Fruit fly (Drosophila melanogaster) whole organism, wandering third instar larva: ENCODE data around the gene CG32365.
A peak's percentile ranks its signal among the peaks of the same experiment; 100 is the strongest.

ENCODE experiments used
- CG32264 ChIP-seq: fragments of 200-800 bp; sonication (Bioruptor generic); optimal IDR thresholded peaks from 2 replicates; lab custom pipeline; 2016; ENCODE audit warnings: missing biosample characterization, missing genetic modification characterization
- CrebA ChIP-seq: fragments of 200-800 bp; sonication (Bioruptor generic); optimal IDR thresholded peaks from 2 replicates; lab custom pipeline; 2016; ENCODE audit warnings: missing biosample characterization, mild to moderate bottlenecking, missing genetic modification characterization, borderline replicate concordance
- Dfd ChIP-seq: fragments of >200 bp; optimal IDR thresholded peaks from 2 replicates; lab custom pipeline; 2017; ENCODE audit warnings: missing biosample characterization, missing genetic modification characterization
- Dif ChIP-seq: fragments of 200-275, 200-300 bp; sonication (Bioruptor generic); optimal IDR thresholded peaks from 2 replicates; lab custom pipeline; 2018; ENCODE audit warnings: missing biosample characterization, missing genetic modification characterization; ENCODE audit not compliant: partially characterized antibody
- GATAd ChIP-seq: sonication (Bioruptor generic); optimal IDR thresholded peaks from 2 replicates; lab custom pipeline; 2016; ENCODE audit warnings: missing biosample characterization, missing genetic modification characterization
- HLH106 ChIP-seq: fragments of 200-800 bp; optimal IDR thresholded peaks from 3 replicates; lab custom pipeline; 2019; ENCODE audit warnings: missing biosample characterization, mild to moderate bottlenecking, missing genetic modification characterization, moderate library complexity
- Hnf4 ChIP-seq: fragments of 200-800 bp; sonication (Bioruptor generic); optimal IDR thresholded peaks from 2 replicates; lab custom pipeline; 2016; ENCODE audit warnings: missing biosample characterization, mild to moderate bottlenecking, missing genetic modification characterization
- Hr78 ChIP-seq: fragments of >200 bp; optimal IDR thresholded peaks from 2 replicates; lab custom pipeline; 2017; ENCODE audit warnings: missing biosample characterization, missing genetic modification characterization
- Hr83 ChIP-seq: fragments of 200-300 bp; sonication (Bioruptor generic); optimal IDR thresholded peaks from 2 replicates; lab custom pipeline; 2016; ENCODE audit warnings: missing biosample characterization, mild to moderate bottlenecking, missing genetic modification characterization, moderate library complexity; ENCODE audit not compliant: poor library complexity, severe bottlenecking
- Mio ChIP-seq: sonication (Bioruptor generic); optimal IDR thresholded peaks from 2 replicates; lab custom pipeline; 2016; ENCODE audit warnings: missing biosample characterization, missing genetic modification characterization
- Myc ChIP-seq: fragments of >200 bp; optimal IDR thresholded peaks from 2 replicates; lab custom pipeline; 2017
- N ChIP-seq: fragments of >200 bp; optimal IDR thresholded peaks from 2 replicates; lab custom pipeline; 2018; ENCODE audit warnings: missing biosample characterization, missing external identifiers, missing genetic modification characterization
- OdsH ChIP-seq: fragments of 200-800 bp; sonication (Bioruptor generic); optimal IDR thresholded peaks from 2 replicates; lab custom pipeline; 2016; ENCODE audit warnings: missing biosample characterization, mild to moderate bottlenecking, missing genetic modification characterization
- Rel ChIP-seq, 2 experiments: fragments of 200-800 bp; sonication (Bioruptor generic) in 1 of 2; optimal IDR thresholded peaks; 2 replicates in 1 of 2; 3 replicates in 1 of 2; lab custom pipeline; 2016 to 2019; ENCODE audit warnings: mild to moderate bottlenecking in 2 of 2, missing biosample characterization in 2 of 2, missing genetic modification characterization in 2 of 2, moderate library complexity in 1 of 2
- Sp1 ChIP-seq: fragments of 200-800 bp; sonication (Bioruptor generic); optimal IDR thresholded peaks from 3 replicates; lab custom pipeline; 2019; ENCODE audit warnings: missing biosample characterization, mild to moderate bottlenecking, missing genetic modification characterization, moderate library complexity
- Vsx2 ChIP-seq: fragments of 200-300, 225-300 bp; sonication (Bioruptor generic); optimal IDR thresholded peaks from 2 replicates; lab custom pipeline; 2018; ENCODE audit warnings: missing biosample characterization, missing genetic modification characterization; ENCODE audit not compliant: partially characterized antibody
- brk ChIP-seq: fragments of 200-800 bp; sonication (Bioruptor generic); optimal IDR thresholded peaks from 2 replicates; lab custom pipeline; 2016; ENCODE audit warnings: missing biosample characterization, mild to moderate bottlenecking, missing genetic modification characterization
- dmrt93B ChIP-seq: fragments of 200-800 bp; sonication (Bioruptor generic); optimal IDR thresholded peaks from 2 replicates; lab custom pipeline; 2018; ENCODE audit warnings: missing biosample characterization, mild to moderate bottlenecking, missing genetic modification characterization
- dsf ChIP-seq: sonication (Bioruptor generic); optimal IDR thresholded peaks from 2 replicates; lab custom pipeline; 2016; ENCODE audit warnings: missing biosample characterization, missing genetic modification characterization, borderline replicate concordance
- ey ChIP-seq: fragments of 200-800 bp; sonication (Bioruptor generic); optimal IDR thresholded peaks from 2 replicates; lab custom pipeline; 2016; ENCODE audit warnings: missing biosample characterization, missing genetic modification characterization
- foxo ChIP-seq, 2 experiments: fragments of 200-800 bp; sonication (Bioruptor generic); optimal IDR thresholded peaks; 2 replicates in 1 of 2; 3 replicates in 1 of 2; lab custom pipeline; 2016 to 2017; ENCODE audit warnings: missing biosample characterization in 2 of 2, missing genetic modification characterization in 2 of 2
- fru ChIP-seq: fragments of 200-800 bp; sonication (Bioruptor generic); optimal IDR thresholded peaks from 3 replicates; lab custom pipeline; 2016; ENCODE audit warnings: missing biosample characterization, mild to moderate bottlenecking, missing genetic modification characterization
- h ChIP-seq: fragments of 200-800 bp; sonication (Bioruptor generic); optimal IDR thresholded peaks from 3 replicates; lab custom pipeline; 2016; ENCODE audit warnings: missing biosample characterization, mild to moderate bottlenecking, missing genetic modification characterization
- rgr ChIP-seq: fragments of 200-800 bp; sonication (Bioruptor generic); optimal IDR thresholded peaks from 3 replicates; lab custom pipeline; 2016; ENCODE audit warnings: missing biosample characterization, mild to moderate bottlenecking, missing genetic modification characterization
- sage ChIP-seq: fragments of 200-800 bp; sonication (Bioruptor generic); optimal IDR thresholded peaks from 2 replicates; lab custom pipeline; 2016; ENCODE audit warnings: missing biosample characterization, mild to moderate bottlenecking, missing genetic modification characterization
- tai ChIP-seq: sonication (Bioruptor generic); optimal IDR thresholded peaks from 2 replicates; lab custom pipeline; 2016; ENCODE audit warnings: missing biosample characterization, missing genetic modification characterization
- usp ChIP-seq: fragments of >200 bp; optimal IDR thresholded peaks from 2 replicates; lab custom pipeline; 2017; ENCODE audit warnings: missing biosample characterization, missing genetic modification characterization
- woc ChIP-seq: sonication (Bioruptor generic); optimal IDR thresholded peaks from 2 replicates; lab custom pipeline; 2016; ENCODE audit warnings: missing biosample characterization, mild to moderate bottlenecking, missing genetic modification characterization

The CG32365 gene

dm6 chr3L:7868581-7869236, at the start of gene CG32365:
Gene CG32365, plus strand, starts transcription at chr3L:7869042.
- TF ChIP-seq Myc (peak; percentile 34), ey (GFP tag; lab: Kevin White, UChicago) (no peak), Sp1 (no peak), GATAd (no peak), brk (GFP tag; lab: Kevin White, UChicago) (peak; percentile 10), woc (GFP tag; lab: Kevin White, UChicago) (no peak), CrebA (GFP tag; lab: Kevin White, UChicago) (peak; percentile 21), sage (peak; percentile 65), foxo (GFP tag; optimal IDR thresholded peaks at IDR 0.05; lab: Kevin White, UChicago) (no peak), fru (peak; percentile 11), HLH106 (no peak), Rel (GFP tag; optimal IDR thresholded peaks at IDR 0.05; lab: Kevin White, UChicago) (no peak), Rel (tag; optimal IDR thresholded peaks at IDR 0.05; lab: Kevin White, UChicago) (no peak), tai (GFP tag; lab: Kevin White, UChicago) (peak; percentile 9), rgr (GFP tag; lab: Kevin White, UChicago) (peak; percentile 6), usp (no peak)

dm6 chr3L:7820236-7820635, 48.6 kb upstream of the CG32365 start:
- TF ChIP-seq Hnf4 (no peak), Hr78 (GFP tag; lab: Kevin White, UChicago) (no peak), OdsH (GFP tag; lab: Kevin White, UChicago) (no peak), h (no peak), Sp1 (no peak), Myc (no peak), dsf (GFP tag; lab: Kevin White, UChicago) (no peak), tai (GFP tag; lab: Kevin White, UChicago) (no peak), sage (no peak), Vsx2 (GFP tag; lab: Kevin White, UChicago) (no peak), Dif (GFP tag; lab: Kevin White, UChicago) (no peak), Mio (GFP tag; lab: Kevin White, UChicago) (no peak), usp (no peak), dmrt93B (no peak), foxo (GFP tag; optimal IDR thresholded peaks at IDR 0.05; lab: Kevin White, UChicago) (no peak), N (no peak), GATAd (no peak)
- TF ChIP-seq, all 38 proteins: peak for 0

dm6 chr3L:7821169-7821568, 47.7 kb upstream of the CG32365 start:
- no peak for TF ChIP-seq Sp1
- no peak for TF ChIP-seq CG32264
- no peak for TF ChIP-seq tai (GFP tag; lab: Kevin White, UChicago)
- TF ChIP-seq Hnf4, result no peak
- no peak for TF ChIP-seq fru
- no peak for TF ChIP-seq Hr78 (GFP tag; lab: Kevin White, UChicago)

dm6 chr3L:7821615-7822574, 46.9 kb upstream of the CG32365 start:
- TF ChIP-seq usp (no peak), tai (GFP tag; lab: Kevin White, UChicago) (no peak), foxo (GFP tag; optimal IDR thresholded peaks at IDR 0.05; lab: Kevin White, UChicago) (no peak), Hr83 (GFP tag; lab: Kevin White, UChicago) (no peak)
- TF ChIP-seq, all 38 proteins: peak for 0

- TF ChIP-seq GATAd, result no peak
- no peak for TF ChIP-seq dmrt93B
- no peak for TF ChIP-seq ey (GFP tag; lab: Kevin White, UChicago)
- TF ChIP-seq Hr78 (GFP tag; lab: Kevin White, UChicago), result no peak
- TF ChIP-seq OdsH (GFP tag; lab: Kevin White, UChicago), result no peak
- peak; percentile 51 for TF ChIP-seq Dfd (GFP tag; lab: Kevin White, UChicago)
- no peak for TF ChIP-seq Hnf4
- no peak for TF ChIP-seq HLH106
- TF ChIP-seq dsf (GFP tag; lab: Kevin White, UChicago), result no peak
Observed at dm6 chr3L:7823198-7823597, 45.6 kb upstream of the CG32365 start.
